Worm (Caenorhabditis elegans) whole organism, L3 larva: ENCODE measurements around the gene F16G10.9.

Source experiments
- R02D3.7 ChIP-seq: fragments of 150-350 bp; optimal IDR thresholded peaks from 2 replicates; lab custom pipeline; 2014; ENCODE audit warnings: missing biosample characterization, missing genetic modification characterization
- ZK546.5 ChIP-seq: sonication (generic microtip); optimal IDR thresholded peaks from 2 replicates; lab custom pipeline; 2017; ENCODE audit warnings: missing biosample characterization, missing genetic modification characterization
- aly-2 ChIP-seq: fragments of 150-350 bp; optimal IDR thresholded peaks from 2 replicates; lab custom pipeline; 2014; ENCODE audit warnings: missing biosample characterization, missing genetic modification characterization
- ama-1 ChIP-seq: fragments of 150-350 bp; optimal IDR thresholded peaks from 2 replicates; lab custom pipeline; 2018
- ceh-16 ChIP-seq: sonication (generic microtip); optimal IDR thresholded peaks from 2 replicates; lab custom pipeline; 2017; ENCODE audit warnings: missing biosample characterization, missing genetic modification characterization
- ceh-28 ChIP-seq: fragments of 150-350 bp; optimal IDR thresholded peaks from 2 replicates; lab custom pipeline; 2014; ENCODE audit warnings: missing biosample characterization, missing genetic modification reagents, missing genetic modification characterization
- ceh-82 ChIP-seq: fragments of 150-350 bp; optimal IDR thresholded peaks from 2 replicates; lab custom pipeline; 2014; ENCODE audit warnings: missing biosample characterization, missing genetic modification characterization
- ceh-9 ChIP-seq: sonication (generic microtip); optimal IDR thresholded peaks from 2 replicates; lab custom pipeline; 2018; ENCODE audit warnings: missing biosample characterization, missing genetic modification characterization
- daf-12 ChIP-seq: fragments of 150-350 bp; optimal IDR thresholded peaks from 2 replicates; lab custom pipeline; 2014; ENCODE audit warnings: missing biosample characterization, missing genetic modification reagents, missing genetic modification characterization
- egl-27 ChIP-seq: sonication (generic microtip); optimal IDR thresholded peaks from 4 replicates; lab custom pipeline; 2017; ENCODE audit warnings: missing biosample characterization, missing genetic modification reagents, missing genetic modification characterization
- egl-5 ChIP-seq: fragments of 150-350 bp; optimal IDR thresholded peaks from 2 replicates; lab custom pipeline; 2017; ENCODE audit warnings: missing biosample characterization, missing genetic modification reagents, missing genetic modification characterization, inconsistent platforms
- elt-1 ChIP-seq: fragments of 150-350 bp; optimal IDR thresholded peaks from 2 replicates; lab custom pipeline; 2014; ENCODE audit warnings: missing biosample characterization, missing genetic modification characterization
- elt-2 ChIP-seq: sonication (generic microtip); optimal IDR thresholded peaks from 2 replicates; lab custom pipeline; 2016; ENCODE audit warnings: missing genetic modification reagents, mild to moderate bottlenecking, missing genetic modification characterization, missing compliant biosample characterization
- elt-3 ChIP-seq, 3 experiments: fragments of 150-350 bp in 1 of 3; sonication (generic microtip) in 2 of 3; optimal IDR thresholded peaks; 2 replicates in 2 of 3; 4 replicates in 1 of 3; lab custom pipeline; 2014 to 2017; ENCODE audit warnings: missing biosample characterization in 3 of 3, missing genetic modification characterization in 3 of 3
- eor-1 ChIP-seq, 2 experiments: fragments of 150-350 bp; optimal IDR thresholded peaks; 2 replicates each; lab custom pipeline; 2014 to 2018; ENCODE audit warnings: missing biosample characterization in 2 of 2, missing genetic modification characterization in 2 of 2
- fkh-10 ChIP-seq: sonication (generic microtip); optimal IDR thresholded peaks from 2 replicates; lab custom pipeline; 2017; ENCODE audit warnings: missing biosample characterization, missing genetic modification reagents, missing genetic modification characterization
- fkh-2 ChIP-seq: fragments of 150-350 bp; optimal IDR thresholded peaks from 2 replicates; lab custom pipeline; 2014; ENCODE audit warnings: missing biosample characterization, missing genetic modification reagents, missing genetic modification characterization
- fos-1 ChIP-seq: fragments of 150-350 bp; optimal IDR thresholded peaks from 2 replicates; lab custom pipeline; 2014; ENCODE audit warnings: missing biosample characterization, missing genetic modification characterization
- hmg-11 ChIP-seq: sonication (generic microtip); optimal IDR thresholded peaks from 2 replicates; lab custom pipeline; 2016; ENCODE audit warnings: missing genetic modification characterization, missing compliant biosample characterization
- jun-1 ChIP-seq: fragments of 150-350 bp; optimal IDR thresholded peaks from 2 replicates; lab custom pipeline; 2014; ENCODE audit warnings: missing biosample characterization, missing genetic modification reagents, missing genetic modification characterization
- lin-15B ChIP-seq: fragments of 150-350 bp; optimal IDR thresholded peaks from 2 replicates; lab custom pipeline; 2014; ENCODE audit warnings: missing biosample characterization, missing genetic modification characterization
- lin-39 ChIP-seq: fragments of 150-350 bp; optimal IDR thresholded peaks from 2 replicates; lab custom pipeline; 2018; ENCODE audit warnings: missing biosample characterization, missing genetic modification reagents, missing genetic modification characterization
- lsy-12 ChIP-seq: sonication (generic microtip); optimal IDR thresholded peaks from 2 replicates; lab custom pipeline; 2016; ENCODE audit warnings: mild to moderate bottlenecking, missing genetic modification characterization, missing compliant biosample characterization
- mdl-1 ChIP-seq: fragments of 150-350 bp; optimal IDR thresholded peaks from 2 replicates; lab custom pipeline; 2014; ENCODE audit warnings: missing biosample characterization, missing genetic modification characterization
- mml-1 ChIP-seq: fragments of 150-350 bp; sonication (generic microtip); optimal IDR thresholded peaks from 3 replicates; lab custom pipeline; 2014; ENCODE audit warnings: missing biosample characterization, missing genetic modification characterization
- nfya-1 ChIP-seq: sonication (generic microtip); optimal IDR thresholded peaks from 2 replicates; lab custom pipeline; 2017; ENCODE audit warnings: missing genetic modification characterization, mild to moderate bottlenecking, missing compliant biosample characterization, antibody characterized with exemption, moderate library complexity; ENCODE audit not compliant: insufficient read depth
- nhr-11 ChIP-seq: fragments of 150-350 bp; optimal IDR thresholded peaks from 2 replicates; lab custom pipeline; 2014; ENCODE audit warnings: missing biosample characterization, missing genetic modification characterization
- nhr-12 ChIP-seq: fragments of 150-350 bp; optimal IDR thresholded peaks from 2 replicates; lab custom pipeline; 2014; ENCODE audit warnings: missing biosample characterization, missing genetic modification characterization
- nhr-23 ChIP-seq: fragments of 150-350 bp; optimal IDR thresholded peaks from 2 replicates; lab custom pipeline; 2014; ENCODE audit warnings: missing biosample characterization, missing genetic modification reagents, missing genetic modification characterization
- nhr-237 ChIP-seq: fragments of 150-350 bp; optimal IDR thresholded peaks from 2 replicates; lab custom pipeline; 2014; ENCODE audit warnings: missing biosample characterization, missing genetic modification characterization
- nhr-25 ChIP-seq: sonication (generic microtip); optimal IDR thresholded peaks from 2 replicates; lab custom pipeline; 2017; ENCODE audit warnings: missing biosample characterization, missing genetic modification characterization
- nhr-28 ChIP-seq: fragments of 150-350 bp; optimal IDR thresholded peaks from 2 replicates; lab custom pipeline; 2014; ENCODE audit warnings: missing biosample characterization, missing genetic modification characterization
- nhr-43 ChIP-seq: sonication (generic microtip); optimal IDR thresholded peaks from 2 replicates; lab custom pipeline; 2016; ENCODE audit warnings: mild to moderate bottlenecking, missing genetic modification characterization, missing compliant biosample characterization; ENCODE audit not compliant: poor library complexity, severe bottlenecking
- nhr-67 ChIP-seq: fragments of 150-350 bp; optimal IDR thresholded peaks from 2 replicates; lab custom pipeline; 2014; ENCODE audit warnings: missing biosample characterization, missing genetic modification characterization
- nhr-76 ChIP-seq: fragments of 150-350 bp; sonication (generic microtip); optimal IDR thresholded peaks from 5 replicates; lab custom pipeline; 2014; ENCODE audit warnings: missing biosample characterization, missing genetic modification characterization
- nhr-77 ChIP-seq: fragments of 150-350 bp; optimal IDR thresholded peaks from 2 replicates; lab custom pipeline; 2014; ENCODE audit warnings: missing biosample characterization, missing genetic modification characterization
- pha-4 ChIP-seq: fragments of 150-350 bp; optimal IDR thresholded peaks from 2 replicates; lab custom pipeline; 2014; ENCODE audit warnings: missing biosample characterization, missing genetic modification reagents, missing genetic modification characterization
- pqm-1 ChIP-seq: fragments of 150-350 bp; optimal IDR thresholded peaks from 2 replicates; lab custom pipeline; 2017; ENCODE audit warnings: missing biosample characterization, missing genetic modification characterization, inconsistent platforms
- sea-2 ChIP-seq: fragments of 150-350 bp; sonication (generic microtip); optimal IDR thresholded peaks from 4 replicates; lab custom pipeline; 2014; ENCODE audit warnings: missing biosample characterization, missing genetic modification reagents, missing genetic modification characterization
- skn-1 ChIP-seq: fragments of 150-350 bp; optimal IDR thresholded peaks from 2 replicates; lab custom pipeline; 2014; ENCODE audit warnings: missing biosample characterization, missing genetic modification characterization
- snpc-4 ChIP-seq: fragments of 150-350 bp; optimal IDR thresholded peaks from 2 replicates; lab custom pipeline; 2014; ENCODE audit warnings: missing biosample characterization, missing genetic modification characterization
- tbx-2 ChIP-seq: sonication (generic microtip); optimal IDR thresholded peaks from 2 replicates; lab custom pipeline; 2016; ENCODE audit warnings: mild to moderate bottlenecking, missing genetic modification characterization, missing compliant biosample characterization
- unc-39 ChIP-seq: sonication (generic microtip); optimal IDR thresholded peaks from 4 replicates; lab custom pipeline; 2017; ENCODE audit warnings: missing biosample characterization, missing genetic modification characterization
- unc-62 ChIP-seq: fragments of 150-350 bp; sonication (generic microtip); optimal IDR thresholded peaks from 4 replicates; lab custom pipeline; 2014; ENCODE audit warnings: missing biosample characterization, missing genetic modification reagents, missing genetic modification characterization
- zag-1 ChIP-seq: fragments of 150-350 bp; optimal IDR thresholded peaks from 2 replicates; lab custom pipeline; 2014; ENCODE audit warnings: missing biosample characterization, missing genetic modification characterization
- ztf-11 ChIP-seq: fragments of 150-350 bp; optimal IDR thresholded peaks from 2 replicates; lab custom pipeline; 2014; ENCODE audit warnings: missing biosample characterization, missing genetic modification characterization
- ztf-4 ChIP-seq: fragments of 150-350 bp; optimal IDR thresholded peaks from 2 replicates; lab custom pipeline; 2014; ENCODE audit warnings: missing biosample characterization, missing genetic modification characterization

F16G10.9 gene

ce11 chrII:2342004-2342479 lies 43.4 kb downstream of the F16G10.9 start, which contains the start of gene F43C11.6:
F43C11.6 (plus strand) TSS chrII:2342429.
- TF ChIP-seq nhr-12 (tag; lab: Kevin White, UChicago): no peak
- TF ChIP-seq ZK546.5: no peak
- TF ChIP-seq unc-62 (GFP tag; lab: Kevin White, UChicago): no peak
- no peak for TF ChIP-seq nhr-67 (tag; lab: Kevin White, UChicago)
- no peak for TF ChIP-seq mdl-1 (tag; lab: Kevin White, UChicago)
- no peak for TF ChIP-seq ceh-9 (tag; lab: Kevin White, UChicago)
- no peak for TF ChIP-seq nhr-28 (tag; lab: Kevin White, UChicago)
- TF ChIP-seq fkh-2 (tag; lab: Kevin White, UChicago): no peak
- no peak for TF ChIP-seq fos-1 (tag; lab: Kevin White, UChicago)
- TF ChIP-seq hmg-11: no peak
- no peak for TF ChIP-seq daf-12 (tag; lab: Kevin White, UChicago)
- no peak for TF ChIP-seq nhr-77 (tag; lab: Kevin White, UChicago)
- peak; percentile 63 for TF ChIP-seq lin-15B (tag; lab: Kevin White, UChicago)
- TF ChIP-seq snpc-4: no peak
- no peak for TF ChIP-seq nhr-11 (tag; lab: Kevin White, UChicago)
- peak; percentile 51 for TF ChIP-seq nfya-1 (tag; lab: Kevin White, UChicago)
- TF ChIP-seq egl-27 (tag; lab: Kevin White, UChicago): no peak
- no peak for TF ChIP-seq nhr-76 (tag; lab: Kevin White, UChicago)
- no peak for TF ChIP-seq elt-3 (tag; optimal IDR thresholded peaks at IDR 0.05; lab: Kevin White, UChicago)
- no peak for TF ChIP-seq aly-2 (tag; lab: Kevin White, UChicago)
- no peak for TF ChIP-seq fkh-10 (GFP tag; lab: Kevin White, UChicago)
- peak; percentile 87 for TF ChIP-seq R02D3.7
- no peak for TF ChIP-seq eor-1 (tag; optimal IDR thresholded peaks at IDR 0.05; lab: Kevin White, UChicago)
- no peak for TF ChIP-seq nhr-43 (tag; lab: Kevin White, UChicago)
- TF ChIP-seq ama-1 (lab: Kevin White, UChicago): no peak
- TF ChIP-seq zag-1: no peak
- no peak for TF ChIP-seq ztf-4 (tag; lab: Kevin White, UChicago)
- no peak for TF ChIP-seq ceh-16 (tag; lab: Kevin White, UChicago)
- TF ChIP-seq mml-1: no peak
- no peak for TF ChIP-seq elt-1 (tag; lab: Kevin White, UChicago)
- TF ChIP-seq nhr-23 (tag; lab: Kevin White, UChicago): peak; percentile 9
- TF ChIP-seq lin-39: peak; percentile 37
- TF ChIP-seq ztf-11 (tag; lab: Kevin White, UChicago): no peak
- no peak for TF ChIP-seq tbx-2
- TF ChIP-seq unc-39 (tag; lab: Kevin White, UChicago): no peak
- TF ChIP-seq ceh-82 (tag; lab: Kevin White, UChicago): no peak
- TF ChIP-seq elt-2 (tag; lab: Kevin White, UChicago): peak; percentile 21
- no peak for TF ChIP-seq ceh-28 (tag; lab: Kevin White, UChicago)
- TF ChIP-seq nhr-25 (tag; lab: Kevin White, UChicago): no peak
- TF ChIP-seq pqm-1 (tag; lab: Kevin White, UChicago): no peak
- TF ChIP-seq skn-1: no peak
- no peak for TF ChIP-seq sea-2 (GFP tag; lab: Kevin White, UChicago)
- TF ChIP-seq egl-5 (tag; lab: Kevin White, UChicago): peak; percentile 21
- no peak for TF ChIP-seq lsy-12 (tag; lab: Kevin White, UChicago)
- no peak for TF ChIP-seq jun-1 (tag; lab: Kevin White, UChicago)
- no peak for TF ChIP-seq nhr-237
- peak; percentile 59 for TF ChIP-seq pha-4 (tag; lab: Kevin White, UChicago)
